Fruit fly (Drosophila melanogaster) whole organism, embryonic: ENCODE data around the gene CG15891.

ENCODE experiments used
- Ada2b ChIP-seq: fragments of 200-800 bp; sonication (Bioruptor generic); IDR thresholded peaks from 2 replicates; pipeline ENCODE4 v1.3.6; 2022; ENCODE audit warnings: missing biosample characterization, missing genetic modification characterization
- Atf3 ChIP-seq: fragments of 200-800 bp; sonication (Bioruptor generic); optimal IDR thresholded peaks from 3 replicates; lab custom pipeline; 2016; ENCODE audit warnings: missing biosample characterization, missing genetic modification characterization
- Blimp-1 ChIP-seq: fragments of 200-800 bp; sonication (Bioruptor generic); optimal IDR thresholded peaks from 3 replicates; lab custom pipeline; 2018; ENCODE audit warnings: missing biosample characterization, missing genetic modification characterization, mild to moderate bottlenecking, moderate library complexity, missing genetic modification reagents
- CG10543 ChIP-seq: fragments of 200-800 bp; sonication (Bioruptor generic); optimal IDR thresholded peaks from 3 replicates; lab custom pipeline; 2017; ENCODE audit warnings: missing biosample characterization, mild to moderate bottlenecking, missing genetic modification characterization, moderate library complexity
- CG12659 ChIP-seq: fragments of 200-800 bp; sonication (Bioruptor generic); optimal IDR thresholded peaks from 3 replicates; lab custom pipeline; 2017; ENCODE audit warnings: mild to moderate bottlenecking, missing biosample characterization, missing genetic modification reagents, missing genetic modification characterization
- CG13775 ChIP-seq: fragments of 200-800 bp; sonication (Bioruptor generic); optimal IDR thresholded peaks from 3 replicates; lab custom pipeline; 2017; ENCODE audit warnings: missing biosample characterization, mild to moderate bottlenecking, missing genetic modification characterization
- CG14014 ChIP-seq: fragments of 200-800 bp; sonication (Bioruptor generic); IDR thresholded peaks from 2 replicates; pipeline ENCODE4 v1.3.6; 2022; ENCODE audit warnings: missing biosample characterization, missing genetic modification characterization
- CG17385 ChIP-seq: fragments of 200-800 bp; sonication (Bioruptor generic); optimal IDR thresholded peaks from 3 replicates; lab custom pipeline; 2018; ENCODE audit warnings: missing biosample characterization, mild to moderate bottlenecking, missing genetic modification characterization
- CG17829 ChIP-seq: fragments of 200-800 bp; optimal IDR thresholded peaks from 2 replicates; lab custom pipeline; 2019; ENCODE audit warnings: missing biosample characterization, mild to moderate bottlenecking, missing genetic modification characterization, moderate library complexity
- CG1792 ChIP-seq: fragments of 200-800 bp; sonication (Bioruptor generic); optimal IDR thresholded peaks from 2 replicates; lab custom pipeline; 2016; ENCODE audit warnings: missing biosample characterization, missing genetic modification characterization
- CG2678 ChIP-seq: fragments of 200-800 bp; sonication (Bioruptor generic); optimal IDR thresholded peaks from 3 replicates; lab custom pipeline; 2019; ENCODE audit warnings: missing biosample characterization, mild to moderate bottlenecking, missing genetic modification characterization, moderate library complexity
- CG30403 ChIP-seq: fragments of 200-800 bp; sonication (Bioruptor generic); optimal IDR thresholded peaks from 3 replicates; lab custom pipeline; 2016; ENCODE audit warnings: missing biosample characterization, missing genetic modification characterization
- CG30431 ChIP-seq: fragments of 200-800 bp; sonication (Bioruptor generic); optimal IDR thresholded peaks from 2 replicates; lab custom pipeline; 2017; ENCODE audit warnings: missing biosample characterization, missing genetic modification characterization
- CG32772 ChIP-seq: fragments of 200-800 bp; sonication (Bioruptor generic); IDR thresholded peaks from 2 replicates; pipeline ENCODE4 v1.3.6; 2022; ENCODE audit warnings: missing biosample characterization, missing genetic modification characterization
- CG3281 ChIP-seq: fragments of 200-800 bp; sonication (Bioruptor generic); optimal IDR thresholded peaks from 3 replicates; lab custom pipeline; 2017; ENCODE audit warnings: missing biosample characterization, mild to moderate bottlenecking, missing genetic modification characterization
- CG3407 ChIP-seq: fragments of 200-800 bp; sonication (Bioruptor generic); optimal IDR thresholded peaks from 2 replicates; lab custom pipeline; 2018; ENCODE audit warnings: missing biosample characterization, mild to moderate bottlenecking, missing genetic modification characterization
- CG3726 ChIP-seq: fragments of 200-800 bp; sonication (Bioruptor generic); IDR thresholded peaks from 3 replicates; pipeline ENCODE4, ENCODE4 v1.3.6; 2022; ENCODE audit warnings: missing biosample characterization, missing genetic modification characterization
- CG42726 ChIP-seq: fragments of 200-800 bp; sonication (Bioruptor generic); IDR thresholded peaks from 2 replicates; pipeline ENCODE4 v1.3.6; 2022; ENCODE audit warnings: missing biosample characterization, missing genetic modification characterization; ENCODE audit not compliant: partially characterized antibody
- CG4854 ChIP-seq: fragments of 200-800 bp; sonication (Bioruptor generic); optimal IDR thresholded peaks from 2 replicates; lab custom pipeline; 2016; ENCODE audit warnings: missing biosample characterization, missing genetic modification characterization, inconsistent platforms
- CG6254 ChIP-seq: fragments of 200-800 bp; sonication (Bioruptor generic); optimal IDR thresholded peaks from 3 replicates; lab custom pipeline; 2017; ENCODE audit warnings: mild to moderate bottlenecking, missing biosample characterization, missing genetic modification reagents, missing genetic modification characterization
- CG6813 ChIP-seq: fragments of 200-800 bp; sonication (Bioruptor generic); optimal IDR thresholded peaks from 2 replicates; lab custom pipeline; 2017; ENCODE audit warnings: missing biosample characterization, missing genetic modification characterization, mild to moderate bottlenecking, moderate library complexity, missing genetic modification reagents
- CG7271 ChIP-seq: fragments of 200-800 bp; sonication (Bioruptor generic); optimal IDR thresholded peaks from 2 replicates; lab custom pipeline; 2018; ENCODE audit warnings: missing biosample characterization, mild to moderate bottlenecking, missing genetic modification characterization, moderate library complexity
- CG8359 ChIP-seq: fragments of 200-800 bp; sonication (Bioruptor generic); optimal IDR thresholded peaks from 2 replicates; lab custom pipeline; 2017; ENCODE audit warnings: missing biosample characterization, mild to moderate bottlenecking, missing genetic modification characterization, borderline replicate concordance
- CG8388 ChIP-seq: fragments of 200-800 bp; sonication (Bioruptor generic); optimal IDR thresholded peaks from 2 replicates; lab custom pipeline; 2019; ENCODE audit warnings: missing biosample characterization, mild to moderate bottlenecking, missing genetic modification characterization, moderate library complexity
- CG9876 ChIP-seq: fragments of 200-800 bp; sonication (Bioruptor generic); optimal IDR thresholded peaks from 2 replicates; lab custom pipeline; 2016; ENCODE audit warnings: missing biosample characterization, missing genetic modification characterization
- CrebB ChIP-seq: fragments of 200-800 bp; sonication (Bioruptor generic); optimal IDR thresholded peaks from 3 replicates; lab custom pipeline; 2018; ENCODE audit warnings: missing biosample characterization, mild to moderate bottlenecking, missing genetic modification characterization
- E2f1 ChIP-seq: fragments of 200-800 bp; sonication (Bioruptor generic); IDR thresholded peaks from 2 replicates; pipeline ENCODE4 v1.3.6; 2022; ENCODE audit warnings: missing biosample characterization, missing genetic modification characterization
- Eip74EF ChIP-seq, 2 experiments: fragments of 200-800 bp in 1 of 2; fragments of >200 bp in 1 of 2; sonication (Bioruptor generic) in 1 of 2; optimal IDR thresholded peaks; 2 replicates each; lab custom pipeline; 2017 to 2019; ENCODE audit warnings: missing biosample characterization in 2 of 2, missing genetic modification characterization in 2 of 2, mild to moderate bottlenecking in 1 of 2, moderate library complexity in 1 of 2
- HmgD ChIP-seq: fragments of 200-800 bp; sonication (Bioruptor generic); optimal IDR thresholded peaks from 3 replicates; lab custom pipeline; 2016; ENCODE audit warnings: missing biosample characterization, missing genetic modification characterization
- Lpt ChIP-seq: fragments of >200 bp; optimal IDR thresholded peaks from 2 replicates; lab custom pipeline; 2018; ENCODE audit warnings: missing biosample characterization, missing genetic modification characterization
- Oli ChIP-seq: fragments of 200-800 bp; sonication (Bioruptor generic); optimal IDR thresholded peaks from 2 replicates; lab custom pipeline; 2018; ENCODE audit warnings: missing biosample characterization, mild to moderate bottlenecking, missing genetic modification characterization, moderate library complexity
- PHDP ChIP-seq: fragments of 200-800 bp; sonication (Bioruptor generic); optimal IDR thresholded peaks from 3 replicates; lab custom pipeline; 2018; ENCODE audit warnings: missing biosample characterization, mild to moderate bottlenecking, missing genetic modification characterization, moderate library complexity
- Spps ChIP-seq: fragments of 200-800 bp; sonication (Bioruptor generic); optimal IDR thresholded peaks from 2 replicates; lab custom pipeline; 2018; ENCODE audit warnings: missing biosample characterization, mild to moderate bottlenecking, missing genetic modification characterization
- aop ChIP-seq: fragments of 200-800 bp; sonication (Bioruptor generic); IDR thresholded peaks from 2 replicates; pipeline ENCODE4 v1.3.6; 2022; ENCODE audit warnings: missing biosample characterization, missing genetic modification characterization
- ap ChIP-seq: fragments of 200-800 bp; sonication (Bioruptor generic); IDR thresholded peaks from 2 replicates; pipeline ENCODE4 v1.3.6; 2022; ENCODE audit warnings: missing biosample characterization, missing genetic modification characterization
- ara ChIP-seq: fragments of 200-800 bp; sonication (Bioruptor generic); IDR thresholded peaks from 2 replicates; pipeline ENCODE4 v1.3.6; 2022; ENCODE audit warnings: missing biosample characterization, missing genetic modification characterization
- ase ChIP-seq: fragments of 200-800 bp; sonication (Bioruptor generic); IDR thresholded peaks from 3 replicates; pipeline ENCODE4 v1.3.6; 2022; ENCODE audit warnings: missing biosample characterization, missing genetic modification characterization
- ato ChIP-seq: fragments of 200-800 bp; sonication (Bioruptor generic); IDR thresholded peaks from 2 replicates; pipeline ENCODE4 v1.3.6; 2022; ENCODE audit warnings: missing biosample characterization, missing genetic modification characterization; ENCODE audit not compliant: partially characterized antibody
- ems ChIP-seq: fragments of 200-800 bp; sonication (Bioruptor generic); optimal IDR thresholded peaks from 3 replicates; lab custom pipeline; 2016; ENCODE audit warnings: missing biosample characterization, missing genetic modification characterization
- gro ChIP-seq: fragments of 200-800 bp; sonication (Bioruptor generic); optimal IDR thresholded peaks from 2 replicates; lab custom pipeline; 2016; ENCODE audit warnings: missing biosample characterization, missing genetic modification characterization
- lbe ChIP-seq: fragments of 200-800 bp; sonication (Bioruptor generic); optimal IDR thresholded peaks from 2 replicates; lab custom pipeline; 2016; ENCODE audit warnings: missing biosample characterization, mild to moderate bottlenecking, missing genetic modification characterization
- nau ChIP-seq: fragments of 200-800 bp; sonication (Bioruptor generic); optimal IDR thresholded peaks from 3 replicates; lab custom pipeline; 2017; ENCODE audit warnings: missing biosample characterization, mild to moderate bottlenecking, missing genetic modification characterization, missing genetic modification reagents
- pros ChIP-seq: fragments of 200-800 bp; sonication (Bioruptor generic); optimal IDR thresholded peaks from 3 replicates; lab custom pipeline; 2019; ENCODE audit warnings: missing biosample characterization, mild to moderate bottlenecking, missing genetic modification characterization, moderate library complexity
- salm ChIP-seq: fragments of 200-800 bp; sonication (Bioruptor generic); optimal IDR thresholded peaks from 2 replicates; lab custom pipeline; 2018; ENCODE audit warnings: missing biosample characterization, mild to moderate bottlenecking, missing genetic modification characterization
- sd ChIP-seq: fragments of 200-800 bp; sonication (Bioruptor generic); optimal IDR thresholded peaks from 3 replicates; lab custom pipeline; 2018; ENCODE audit warnings: missing biosample characterization, mild to moderate bottlenecking, missing genetic modification characterization, moderate library complexity
- slbo ChIP-seq: fragments of 200-800 bp; sonication (Bioruptor generic); IDR thresholded peaks from 2 replicates; pipeline ENCODE4 v1.3.6; 2022; ENCODE audit warnings: missing biosample characterization, missing genetic modification characterization
- sna ChIP-seq: fragments of 200-800 bp; sonication (Bioruptor generic); IDR thresholded peaks from 2 replicates; pipeline ENCODE4 v1.3.6; 2022; ENCODE audit warnings: missing biosample characterization, missing genetic modification characterization; ENCODE audit not compliant: partially characterized antibody
- tin ChIP-seq: fragments of 200-800 bp; sonication (Bioruptor generic); optimal IDR thresholded peaks from 3 replicates; lab custom pipeline; 2016; ENCODE audit warnings: missing biosample characterization, missing genetic modification characterization
- wek ChIP-seq: fragments of 200-800 bp; sonication (Bioruptor generic); optimal IDR thresholded peaks from 3 replicates; lab custom pipeline; 2018; ENCODE audit warnings: missing biosample characterization, mild to moderate bottlenecking, missing genetic modification characterization, moderate library complexity

Gene CG15891

dm6 chrX:6263614-6264130 is 31.5 kb downstream of the CG15891 start (continued):
- TF ChIP-seq CG4854 (GFP tag; lab: Kevin White, UChicago), result peak; percentile 61
- peak in 1 of 2 experiments; percentile 82 for TF ChIP-seq Eip74EF (GFP tag; optimal IDR thresholded peaks at IDR 0.05; lab: Kevin White, UChicago)
- peak; percentile 32 for TF ChIP-seq CG1792 (GFP tag; lab: Kevin White, UChicago)
- peak; percentile 91 for TF ChIP-seq CG2678 (tag; lab: Kevin White, UChicago)
- peak; percentile 84 for TF ChIP-seq Oli
- peak; percentile 66 for TF ChIP-seq Ada2b (GFP tag; lab: Robert Waterston, UW)
- peak; percentile 97 for TF ChIP-seq sd (tag; lab: Kevin White, UChicago)
- no peak for TF ChIP-seq Lpt (GFP tag; lab: Kevin White, UChicago)
- TF ChIP-seq PHDP, result peak; percentile 81
- peak; percentile 85 for TF ChIP-seq nau (GFP tag; lab: Kevin White, UChicago)
- 0 out of 2 replicates have a peak, but pooled peaks have one; percentile 25 for TF ChIP-seq ap
- TF ChIP-seq CG7271 (tag; lab: Kevin White, UChicago), result no peak
- peak; percentile 63 for TF ChIP-seq CG8388 (GFP tag; lab: Kevin White, UChicago)
- TF ChIP-seq Blimp-1 (GFP tag; lab: Kevin White, UChicago), result peak; percentile 70
- no peak for TF ChIP-seq HmgD (GFP tag; lab: Kevin White, UChicago)
- TF ChIP-seq wek (GFP tag; lab: Kevin White, UChicago), result peak; percentile 20
- peak; percentile 85 for TF ChIP-seq CG12659 (GFP tag; lab: Kevin White, UChicago)
- TF ChIP-seq CG8359 (GFP tag; lab: Kevin White, UChicago), result peak; percentile 40
- TF ChIP-seq tin (GFP tag; lab: Kevin White, UChicago), result peak; percentile 52
- TF ChIP-seq CG17385 (GFP tag; lab: Kevin White, UChicago), result peak; percentile 77
- peak; percentile 77 for TF ChIP-seq slbo (GFP tag; lab: Robert Waterston, UW)
- no peak for TF ChIP-seq ato (GFP tag; lab: Robert Waterston, UW)
- peak; percentile 61 for TF ChIP-seq CrebB (tag; lab: Kevin White, UChicago)
- TF ChIP-seq pros (GFP tag; lab: Kevin White, UChicago), result no peak
- TF ChIP-seq CG30403 (GFP tag; lab: Kevin White, UChicago), result peak; percentile 77
- no peak for TF ChIP-seq sna (GFP tag; lab: Robert Waterston, UW)
- TF ChIP-seq CG42726, result no peak
- TF ChIP-seq Atf3 (GFP tag; lab: Kevin White, UChicago), result peak; percentile 11
- peak; percentile 32 for TF ChIP-seq CG30431 (GFP tag; lab: Kevin White, UChicago)
- TF ChIP-seq CG17829 (tag; lab: Kevin White, UChicago), result peak; percentile 71
- TF ChIP-seq gro (GFP tag; lab: Kevin White, UChicago), result peak; percentile 58
- no peak for TF ChIP-seq aop (GFP tag; lab: Robert Waterston, UW)
- TF ChIP-seq CG14014 (GFP tag; lab: Robert Waterston, UW), result peak; percentile 62
- peak; percentile 62 for TF ChIP-seq CG6254 (GFP tag; lab: Kevin White, UChicago)
- TF ChIP-seq CG10543 (GFP tag; lab: Kevin White, UChicago), result peak; percentile 86
- TF ChIP-seq E2f1, result no peak
- TF ChIP-seq CG3726, result no peak
- peak; percentile 0 for TF ChIP-seq Spps
- peak; percentile 64; the same call in 1 of the 2 replicates for TF ChIP-seq ara (GFP tag; lab: Robert Waterston, UW)
- peak; percentile 66 for TF ChIP-seq salm (tag; lab: Kevin White, UChicago)
- peak; percentile 74 for TF ChIP-seq CG6813
- peak; percentile 74 for TF ChIP-seq ems (GFP tag; lab: Kevin White, UChicago)
- peak; percentile 15 for TF ChIP-seq CG3407 (GFP tag; lab: Kevin White, UChicago)
- TF ChIP-seq CG13775 (GFP tag; lab: Kevin White, UChicago), result peak; percentile 70
- peak; percentile 45; the same call in 1 of the 3 replicates for TF ChIP-seq ase
- TF ChIP-seq CG3281 (GFP tag; lab: Kevin White, UChicago), result peak; percentile 91
- no peak for TF ChIP-seq lbe (GFP tag; lab: Kevin White, UChicago)
- no peak for TF ChIP-seq CG9876 (GFP tag; lab: Kevin White, UChicago)
- no peak; the same call in 1 of the 2 replicates for TF ChIP-seq CG32772
